Worm (Caenorhabditis elegans) whole organism, early embryonic: ENCODE measurements around the gene lin-26.

ENCODE experiments used
- B0310.2 ChIP-seq: sonication (generic microtip); optimal IDR thresholded peaks from 2 replicates; lab custom pipeline; 2016; ENCODE audit warnings: mild to moderate bottlenecking, missing genetic modification characterization, missing compliant biosample characterization
- F13C5.2 ChIP-seq: sonication (generic microtip); optimal IDR thresholded peaks from 2 replicates; lab custom pipeline; 2017; ENCODE audit warnings: mild to moderate bottlenecking, missing genetic modification characterization, inconsistent platforms, missing compliant biosample characterization
- aly-1 ChIP-seq: sonication (generic microtip); optimal IDR thresholded peaks from 2 replicates; lab custom pipeline; 2016; ENCODE audit warnings: missing genetic modification characterization, missing compliant biosample characterization
- ama-1 ChIP-seq: fragments of 150-350 bp; optimal IDR thresholded peaks from 2 replicates; lab custom pipeline; 2014
- ceh-13 ChIP-seq: fragments of 200-800 bp; sonication (Bioruptor generic); optimal IDR thresholded peaks from 2 replicates; lab custom pipeline; 2018; ENCODE audit warnings: mild to moderate bottlenecking, missing genetic modification characterization, missing compliant biosample characterization
- ceh-36 ChIP-seq: sonication (generic microtip); optimal IDR thresholded peaks from 2 replicates; lab custom pipeline; 2016; ENCODE audit warnings: missing genetic modification characterization, inconsistent platforms, missing compliant biosample characterization
- ets-7 ChIP-seq: sonication (generic microtip); optimal IDR thresholded peaks from 2 replicates; lab custom pipeline; 2016; ENCODE audit warnings: missing genotype, missing genetic modification characterization, missing compliant biosample characterization
- flt-1 ChIP-seq: fragments of 200-800 bp; sonication (Bioruptor generic); IDR thresholded peaks from 2 replicates; pipeline ENCODE4 v1.3.6; 2022; ENCODE audit warnings: missing genetic modification characterization, missing compliant biosample characterization
- hmg-4 ChIP-seq: fragments of 200-800 bp; sonication (Bioruptor generic); optimal IDR thresholded peaks from 2 replicates; lab custom pipeline; 2018; ENCODE audit warnings: mild to moderate bottlenecking, missing genetic modification characterization, missing compliant biosample characterization
- hnd-1 ChIP-seq: sonication (generic microtip); optimal IDR thresholded peaks from 2 replicates; lab custom pipeline; 2016; ENCODE audit warnings: missing genetic modification characterization, missing compliant biosample characterization
- scrt-1 ChIP-seq: fragments of 200-800 bp; sonication (Bioruptor generic); IDR thresholded peaks from 2 replicates; pipeline ENCODE4 v1.3.6; 2022; ENCODE audit warnings: missing genetic modification characterization, missing compliant biosample characterization
- sea-1 ChIP-seq: fragments of 200-800 bp; sonication (Bioruptor generic); conservative IDR thresholded peaks from 2 replicates; pipeline ENCODE4 v1.3.6; 2022; ENCODE audit warnings: missing genetic modification characterization, missing compliant biosample characterization
- tbx-37 ChIP-seq: fragments of 200-800 bp; sonication (Bioruptor generic); conservative IDR thresholded peaks from 2 replicates; pipeline ENCODE4 v1.3.6; 2022; ENCODE audit warnings: missing genetic modification reagents, missing genetic modification characterization, missing compliant biosample characterization
- tra-4 ChIP-seq: sonication (generic microtip); optimal IDR thresholded peaks from 2 replicates; lab custom pipeline; 2017; ENCODE audit warnings: missing genetic modification characterization, missing compliant biosample characterization

ce11 chrII:7693929-7694328 lies 11.9 kb downstream of the lin-26 start, which contains the start of gene nhx-2:
- TF ChIP-seq sea-1 (GFP tag; lab: Robert Waterston, UW) (no peak), F13C5.2 (tag; lab: Kevin White, UChicago) (no peak), ama-1 (lab: Kevin White, UChicago) (no peak), ets-7 (tag; lab: Kevin White, UChicago) (no peak), aly-1 (no peak), ceh-13 (GFP tag; lab: Kevin White, UChicago) (no peak), hnd-1 (tag; lab: Kevin White, UChicago) (no peak), ceh-36 (tag; lab: Kevin White, UChicago) (no peak), B0310.2 (tag; lab: Kevin White, UChicago) (no peak), tbx-37 (no peak), hmg-4 (no peak), scrt-1 (GFP tag; lab: Robert Waterston, UW) (no peak), flt-1 (GFP tag; lab: Robert Waterston, UW) (no peak), tra-4 (tag; lab: Kevin White, UChicago) (no peak)
